Worm (Caenorhabditis elegans): ENCODE data around the gene snap-29.
A peak's percentile ranks its signal among the peaks of the same experiment; 100 is the strongest.

Gene snap-29

ce11 chrIII:8767889-8768361, 8.1 kb upstream of the snap-29 start, which contains the start of gene mtss-1 (continued):
- TF ChIP-seq nhr-25 (tag; optimal IDR thresholded peaks at IDR 0.05; ENCODE audit: borderline replicate concordance, insufficient read depth) = no peak
- TF ChIP-seq dve-1 (tag; optimal IDR thresholded peaks at IDR 0.05; ENCODE audit: insufficient read depth) = peak; percentile 39
- TF ChIP-seq aly-2 (tag; optimal IDR thresholded peaks at IDR 0.05) = no peak
- no peak for TF ChIP-seq pqm-1 (tag; optimal IDR thresholded peaks at IDR 0.05)
- TF ChIP-seq nhr-76 (tag; optimal IDR thresholded peaks at IDR 0.05) = no peak
- no peak for TF ChIP-seq nhr-42 (GFP tag; IDR thresholded peaks at IDR 0.05)
- 0 out of 2 replicates have a peak, but pooled peaks have one; percentile 35 for TF ChIP-seq T26A8.4 (GFP tag; IDR thresholded peaks at IDR 0.05)
- TF ChIP-seq ceh-28 (tag; optimal IDR thresholded peaks at IDR 0.05) = no peak
- peak; percentile 50 for TF ChIP-seq hlh-30 (tag; optimal IDR thresholded peaks at IDR 0.05; ENCODE audit: insufficient read depth)
- TF ChIP-seq duxl-1 (tag; optimal IDR thresholded peaks at IDR 0.05; ENCODE audit: poor library complexity) = peak; percentile 51
- TF ChIP-seq rbr-2 (tag; optimal IDR thresholded peaks at IDR 0.05) = peak; percentile 26
- no peak for TF ChIP-seq tag-97 (GFP tag; IDR thresholded peaks at IDR 0.05)
- TF ChIP-seq unc-62 (GFP tag; optimal IDR thresholded peaks at IDR 0.05 in 1 of 2) = no peak
- TF ChIP-seq unc-62 (tag; optimal IDR thresholded peaks at IDR 0.05) = no peak
- TF ChIP-seq fkh-10 (GFP tag; optimal IDR thresholded peaks at IDR 0.05) = no peak
- TF ChIP-seq F49E8.2 (tag; optimal IDR thresholded peaks at IDR 0.05; ENCODE audit: borderline replicate concordance) = no peak
- no peak for TF ChIP-seq tra-1 (GFP tag; IDR thresholded peaks at IDR 0.05)
- TF ChIP-seq mdl-1 (tag; optimal IDR thresholded peaks at IDR 0.05) = no peak
- peak; percentile 43 for TF ChIP-seq nhr-102 (tag; optimal IDR thresholded peaks at IDR 0.05)
- TF ChIP-seq ceh-62 (tag; optimal IDR thresholded peaks at IDR 0.05) = no peak
- TF ChIP-seq ceh-82 (tag; optimal IDR thresholded peaks at IDR 0.05) = no peak
- no peak for TF ChIP-seq ztf-11 (tag; optimal IDR thresholded peaks at IDR 0.05)
- TF ChIP-seq arid-1 (GFP tag; conservative IDR thresholded peaks at IDR 0.05) = 0 out of 2 replicates have a peak, but pooled peaks have one; percentile 53
- no peak for TF ChIP-seq snpc-4 (tag; optimal IDR thresholded peaks at IDR 0.05)
- TF ChIP-seq lin-38 (GFP tag; IDR thresholded peaks at IDR 0.05) = peak; percentile 67
- no peak for TF ChIP-seq sdz-12 (GFP tag; optimal IDR thresholded peaks at IDR 0.05)
- TF ChIP-seq lim-7 (GFP tag; IDR thresholded peaks at IDR 0.05) = no peak
- TF ChIP-seq pha-4 (GFP tag; IDR thresholded peaks at IDR 0.05) = peak; percentile 39; the same call in 1 of the 2 replicates
- TF ChIP-seq pha-4 (tag; optimal IDR thresholded peaks at IDR 0.05) = no peak
- TF ChIP-seq aha-1 (tag) = no peak
- no peak for TF ChIP-seq zfp-3 (GFP tag; conservative IDR thresholded peaks at IDR 0.05)
- no peak for TF ChIP-seq lin-13 (GFP tag; optimal IDR thresholded peaks at IDR 0.05)
- TF ChIP-seq ceh-20 (GFP tag; IDR thresholded peaks at IDR 0.05) = no peak
- no peak for TF ChIP-seq ctbp-1 (GFP tag; IDR thresholded peaks at IDR 0.05)
- TF ChIP-seq nhr-6 (tag; optimal IDR thresholded peaks at IDR 0.05) = peak; percentile 11
- TF ChIP-seq hmg-1.1 (GFP tag; IDR thresholded peaks at IDR 0.05) = peak; percentile 65
- no peak for TF ChIP-seq F44E2.7 (GFP tag; IDR thresholded peaks at IDR 0.05)
- TF ChIP-seq zag-1 (tag; optimal IDR thresholded peaks at IDR 0.05) = no peak
- TF ChIP-seq php-3 (GFP tag; IDR thresholded peaks at IDR 0.05) = no peak
- TF ChIP-seq dpl-1 (GFP tag; optimal IDR thresholded peaks at IDR 0.05) = peak; percentile 50
- TF ChIP-seq R02D3.7 (tag; optimal IDR thresholded peaks at IDR 0.05) = no peak
- no peak for TF ChIP-seq saeg-2 (GFP tag; IDR thresholded peaks at IDR 0.05)
- no peak for TF ChIP-seq F26F4.8 (GFP tag; conservative IDR thresholded peaks at IDR 0.05)
- TF ChIP-seq spr-1 (tag; optimal IDR thresholded peaks at IDR 0.05) = peak; percentile 41
- TF ChIP-seq ztf-7 (tag; optimal IDR thresholded peaks at IDR 0.05) = peak; percentile 51
- TF ChIP-seq mxl-3 (GFP tag; optimal IDR thresholded peaks at IDR 0.05) = peak; percentile 13
